Worm (Caenorhabditis elegans) whole organism, L4/young adult: ENCODE measurements around the gene unc-86.

Source experiments
- W03F9.2 ChIP-seq: fragments of 150-350 bp; optimal IDR thresholded peaks from 2 replicates; lab custom pipeline; 2014; ENCODE audit warnings: missing biosample characterization, missing genetic modification characterization
- dao-5 ChIP-seq: sonication (generic microtip); optimal IDR thresholded peaks from 2 replicates; lab custom pipeline; 2016; ENCODE audit warnings: missing genotype, missing genetic modification characterization, moderate library complexity, missing compliant biosample characterization
- him-1 ChIP-seq: sonication (generic microtip); optimal IDR thresholded peaks from 2 replicates; lab custom pipeline; 2016; ENCODE audit warnings: missing genotype, missing genetic modification reagents, missing genetic modification characterization, missing compliant biosample characterization

- TF ChIP-seq dao-5 (tag; lab: Kevin White, UChicago) (no peak), W03F9.2 (tag; lab: Kevin White, UChicago) (no peak), him-1 (tag; lab: Kevin White, UChicago) (no peak)
These were observed 41.9 kb upstream of the unc-86 start, which contains the start of gene ncr-2 for ce11 chrIII:8258045-8258444.
